Worm (Caenorhabditis elegans) whole organism, young adult: ENCODE data around the gene mdf-1.
A peak's percentile ranks its signal among the peaks of the same experiment; 100 is the strongest.

Source experiments
- B0336.3 ChIP-seq: fragments of 200-800 bp; sonication (Bioruptor generic); IDR thresholded peaks from 2 replicates; pipeline ENCODE4 v1.3.6; 2022; ENCODE audit warnings: missing genetic modification characterization, missing compliant biosample characterization
- F10E7.11 ChIP-seq: sonication (generic microtip); optimal IDR thresholded peaks from 2 replicates; lab custom pipeline; 2017; ENCODE audit warnings: mild to moderate bottlenecking, missing genetic modification characterization, moderate library complexity, missing compliant biosample characterization
- F52B5.7 ChIP-seq: sonication (generic microtip); optimal IDR thresholded peaks from 2 replicates; lab custom pipeline; 2016; ENCODE audit warnings: mild to moderate bottlenecking, missing genetic modification characterization, missing compliant biosample characterization
- F55B11.4 ChIP-seq: sonication (generic microtip); optimal IDR thresholded peaks from 2 replicates; lab custom pipeline; 2016; ENCODE audit warnings: missing compliant biosample characterization, missing genetic modification characterization, borderline replicate concordance; ENCODE audit not compliant: insufficient read depth
- F57C9.4 ChIP-seq: sonication (generic microtip); optimal IDR thresholded peaks from 2 replicates; lab custom pipeline; 2017; ENCODE audit warnings: mild to moderate bottlenecking, missing genetic modification characterization, missing compliant biosample characterization
- Y95B8A.8 ChIP-seq: fragments of 200-800 bp; sonication (Bioruptor generic); IDR thresholded peaks from 2 replicates; pipeline ENCODE4 v1.3.6; 2022; ENCODE audit warnings: missing genetic modification reagents, missing genetic modification characterization, missing compliant biosample characterization
- attf-6 ChIP-seq: fragments of 200-800 bp; sonication (Bioruptor generic); IDR thresholded peaks from 2 replicates; pipeline ENCODE4 v1.3.6; 2022; ENCODE audit warnings: missing genetic modification reagents, missing genetic modification characterization, missing compliant biosample characterization
- ccch-3 ChIP-seq: fragments of 200-800 bp; sonication (Bioruptor generic); optimal IDR thresholded peaks from 2 replicates; lab custom pipeline; 2018; ENCODE audit warnings: mild to moderate bottlenecking, missing genetic modification characterization, missing compliant biosample characterization
- ceh-100 ChIP-seq: fragments of 200-800 bp; sonication (Bioruptor generic); IDR thresholded peaks from 2 replicates; pipeline ENCODE4 v1.3.6; 2022; ENCODE audit warnings: missing genetic modification reagents, missing genetic modification characterization, missing compliant biosample characterization
- ceh-58 ChIP-seq: fragments of 200-800 bp; sonication (Bioruptor generic); IDR thresholded peaks from 2 replicates; pipeline ENCODE4 v1.3.6; 2022; ENCODE audit warnings: missing genetic modification characterization, missing compliant biosample characterization
- ceh-79 ChIP-seq: sonication (generic microtip); optimal IDR thresholded peaks from 2 replicates; lab custom pipeline; 2017; ENCODE audit warnings: mild to moderate bottlenecking, missing genetic modification characterization, missing compliant biosample characterization
- dox-1 ChIP-seq: fragments of 200-800 bp; sonication (Bioruptor generic); IDR thresholded peaks from 2 replicates; pipeline ENCODE4 v1.3.6; 2022; ENCODE audit warnings: missing genetic modification reagents, missing genetic modification characterization, missing compliant biosample characterization
- dpff-1 ChIP-seq: sonication (generic microtip); optimal IDR thresholded peaks from 2 replicates; lab custom pipeline; 2017; ENCODE audit warnings: mild to moderate bottlenecking, missing genetic modification characterization, missing compliant biosample characterization
- egrh-3 ChIP-seq: fragments of 200-800 bp; sonication (Bioruptor generic); IDR thresholded peaks from 2 replicates; pipeline ENCODE4 v1.3.6; 2022; ENCODE audit warnings: missing genetic modification reagents, missing genetic modification characterization, missing compliant biosample characterization
- ets-4 ChIP-seq: fragments of 200-800 bp; sonication (Bioruptor generic); optimal IDR thresholded peaks from 2 replicates; lab custom pipeline; 2018; ENCODE audit warnings: mild to moderate bottlenecking, missing genetic modification characterization, missing compliant biosample characterization
- him-1 ChIP-seq: sonication (generic microtip); optimal IDR thresholded peaks from 2 replicates; lab custom pipeline; 2016; ENCODE audit warnings: missing genotype, missing genetic modification reagents, missing genetic modification characterization, missing compliant biosample characterization
- hmg-1.2 ChIP-seq: fragments of 200-800 bp; sonication (Bioruptor generic); IDR thresholded peaks from 2 replicates; pipeline ENCODE4 v1.3.6; 2022; ENCODE audit warnings: missing genetic modification reagents, missing genetic modification characterization, missing compliant biosample characterization
- hrde-1 ChIP-seq: sonication (generic microtip); optimal IDR thresholded peaks from 2 replicates; lab custom pipeline; 2016; ENCODE audit warnings: missing genetic modification characterization, mild to moderate bottlenecking, missing compliant biosample characterization, moderate library complexity, missing genotype, missing genetic modification reagents, borderline replicate concordance
- lin-54 ChIP-seq: fragments of 200-800 bp; sonication (Bioruptor generic); optimal IDR thresholded peaks from 2 replicates; lab custom pipeline; 2018; ENCODE audit warnings: mild to moderate bottlenecking, missing genetic modification characterization, missing compliant biosample characterization
- lir-1 ChIP-seq: fragments of 200-800 bp; sonication (Bioruptor generic); conservative IDR thresholded peaks from 2 replicates; pipeline ENCODE4 v1.3.6; 2022; ENCODE audit warnings: missing genetic modification reagents, missing genetic modification characterization, missing compliant biosample characterization
- lsy-27 ChIP-seq: sonication (generic microtip); optimal IDR thresholded peaks from 2 replicates; lab custom pipeline; 2017; ENCODE audit warnings: missing genetic modification characterization, mild to moderate bottlenecking, missing compliant biosample characterization, antibody characterized with exemption, missing genotype, borderline replicate concordance; ENCODE audit not compliant: insufficient read depth
- madf-8 ChIP-seq: fragments of 200-800 bp; sonication (Bioruptor generic); conservative IDR thresholded peaks from 2 replicates; pipeline ENCODE4 v1.3.6; 2022; ENCODE audit warnings: missing genetic modification reagents, missing genetic modification characterization, missing compliant biosample characterization
- mes-4 ChIP-seq: sonication (generic microtip); optimal IDR thresholded peaks from 2 replicates; lab custom pipeline; 2016; ENCODE audit warnings: missing genotype, missing genetic modification characterization, missing compliant biosample characterization
- nfya-1 ChIP-seq: sonication (generic microtip); optimal IDR thresholded peaks from 2 replicates; lab custom pipeline; 2017; ENCODE audit warnings: antibody characterized with exemption, missing compliant biosample characterization, missing genetic modification characterization, borderline replicate concordance; ENCODE audit not compliant: insufficient read depth
- nhr-80 ChIP-seq: sonication (generic microtip); optimal IDR thresholded peaks from 2 replicates; lab custom pipeline; 2016; ENCODE audit warnings: missing genetic modification characterization, missing compliant biosample characterization
- repo-1 ChIP-seq: sonication (generic microtip); optimal IDR thresholded peaks from 2 replicates; lab custom pipeline; 2017; ENCODE audit warnings: mild to moderate bottlenecking, missing genetic modification characterization, missing compliant biosample characterization
- sdz-38 ChIP-seq: sonication (generic microtip); optimal IDR thresholded peaks from 2 replicates; lab custom pipeline; 2016; ENCODE audit warnings: missing genotype, missing genetic modification characterization, missing compliant biosample characterization
- snpc-4 ChIP-seq, 5 experiments: fragments of 150-350 bp in 1 of 5; sonication (generic microtip) in 4 of 5; optimal IDR thresholded peaks; 2 replicates each; lab custom pipeline; 2014 to 2018; ENCODE audit warnings: missing genetic modification characterization in 5 of 5, missing biosample characterization in 3 of 5, antibody characterized with exemption in 2 of 5, mild to moderate bottlenecking in 2 of 5, missing compliant biosample characterization in 2 of 5, missing genotype in 2 of 5, moderate library complexity in 2 of 5, missing genetic modification reagents in 1 of 5
- tbx-9 ChIP-seq: sonication (generic microtip); optimal IDR thresholded peaks from 2 replicates; lab custom pipeline; 2016; ENCODE audit warnings: borderline replicate concordance, missing genetic modification characterization, inconsistent platforms, missing compliant biosample characterization
- tlf-1 ChIP-seq: fragments of 200-800 bp; sonication (Bioruptor generic); optimal IDR thresholded peaks from 2 replicates; lab custom pipeline; 2018; ENCODE audit warnings: mild to moderate bottlenecking, missing genetic modification characterization, missing compliant biosample characterization
- xnd-1 ChIP-seq: sonication (generic microtip); optimal IDR thresholded peaks from 2 replicates; lab custom pipeline; 2016; ENCODE audit warnings: missing genotype, missing genetic modification reagents, missing genetic modification characterization, missing compliant biosample characterization

mdf-1 gene

DNA sequence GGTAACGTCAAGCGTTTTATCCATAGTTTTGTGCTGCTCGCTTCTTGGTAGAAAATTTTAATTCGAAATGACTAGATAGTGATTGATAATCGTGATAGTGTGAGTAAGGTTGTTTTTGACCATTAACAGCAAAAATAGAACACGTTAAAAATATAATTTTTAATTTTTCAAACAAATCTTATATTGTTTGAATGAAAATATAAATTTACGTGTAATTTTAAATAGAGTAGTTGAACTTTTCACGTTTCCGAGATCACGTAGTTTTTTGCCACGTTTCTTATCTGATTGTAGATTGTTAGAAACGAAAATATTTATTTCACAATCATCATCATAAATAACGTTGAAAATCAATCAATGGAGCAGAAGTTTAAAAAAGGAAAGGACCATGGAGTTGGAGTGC lies 12.5 kb downstream of the mdf-1 start, which contains the start of the genes C50F4.10 and pfk-1.2:
C50F4.10 (minus strand) TSS at position 101 of the 400 bp plus-strand sequence.
pfk-1.2 (plus strand) TSS at position 325 of the 400 bp plus-strand sequence.
- TF ChIP-seq tbx-9 (tag; lab: Kevin White, UChicago): no peak
- no peak for TF ChIP-seq B0336.3
- no peak for TF ChIP-seq F52B5.7 (tag; lab: Kevin White, UChicago)
- TF ChIP-seq dpff-1 (tag; lab: Kevin White, UChicago): no peak
- TF ChIP-seq mes-4 (tag; lab: Kevin White, UChicago): no peak
- TF ChIP-seq madf-8 (GFP tag; lab: Robert Waterston, UW): no peak
- TF ChIP-seq hmg-1.2 (GFP tag; lab: Robert Waterston, UW): no peak
- no peak for TF ChIP-seq F10E7.11 (tag; lab: Kevin White, UChicago)
- no peak for TF ChIP-seq lir-1 (GFP tag; lab: Robert Waterston, UW)
- TF ChIP-seq ceh-79 (tag; lab: Kevin White, UChicago): no peak

DNA sequence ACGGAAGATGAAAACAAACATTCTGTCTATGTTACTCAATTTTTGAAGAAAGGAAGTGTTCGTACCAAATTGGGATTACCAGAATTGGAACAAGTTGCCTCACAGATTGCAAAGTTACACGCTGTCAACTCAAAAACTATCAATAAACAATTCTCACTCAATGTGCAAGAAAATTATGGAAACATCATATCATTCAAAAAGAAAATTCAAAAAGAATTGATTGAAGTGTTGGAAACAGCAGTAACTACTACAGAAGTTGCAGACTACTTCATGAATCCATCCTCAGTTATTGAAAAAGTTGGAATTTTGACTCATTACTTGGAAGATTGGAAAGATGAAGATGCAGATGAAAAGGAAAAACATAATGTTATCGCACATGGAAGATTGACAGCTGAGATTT lies 16.0 kb downstream of the mdf-1 start:
- TF ChIP-seq xnd-1 (tag; lab: Kevin White, UChicago): no peak

DNA sequence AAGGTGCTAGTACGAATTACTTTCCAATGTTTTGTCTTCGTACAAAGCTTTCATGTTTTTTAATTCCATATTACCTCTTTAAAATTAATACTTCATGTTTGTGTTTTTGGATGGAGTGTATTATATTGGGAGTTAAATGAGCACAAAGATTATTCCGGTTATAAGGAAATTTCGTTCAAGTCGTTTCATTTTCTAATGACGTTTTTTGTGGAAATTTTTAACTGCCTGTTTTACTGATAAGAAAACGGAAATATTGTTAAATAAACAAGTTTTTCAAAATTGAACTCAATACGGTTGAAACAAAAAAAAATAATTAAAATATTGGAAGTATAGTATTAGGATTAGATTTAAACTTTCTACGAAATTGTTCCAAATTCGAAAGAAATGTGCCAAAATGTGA lies 16.7 kb downstream of the mdf-1 start:
- TF ChIP-seq dox-1 (GFP tag; lab: Robert Waterston, UW): no peak
- TF ChIP-seq nhr-80 (tag; lab: Kevin White, UChicago): peak; percentile 3

DNA sequence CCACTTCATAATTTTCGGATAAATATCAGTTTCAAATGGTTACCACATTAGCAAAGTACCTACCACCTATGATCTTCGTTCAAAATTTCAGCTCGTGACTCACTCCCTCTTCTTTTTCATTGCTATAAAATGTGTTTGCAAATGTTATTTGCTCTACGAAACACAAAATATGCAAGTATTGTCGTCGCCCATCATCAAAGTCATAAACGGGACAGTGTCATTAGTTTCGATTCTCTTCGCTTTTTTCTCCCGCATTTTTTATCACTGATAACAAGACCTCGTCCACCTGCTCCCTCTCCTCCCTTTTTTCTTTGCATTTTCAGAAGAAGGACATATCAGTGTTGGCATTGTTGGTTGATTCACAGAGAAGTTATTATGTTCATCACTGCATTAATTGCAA lies 17.6 kb downstream of the mdf-1 start, which contains the start of gene C50F4.1:
C50F4.1 (plus strand) TSS at position 324 of the 400 bp plus-strand sequence.
- TF ChIP-seq F55B11.4 (tag; lab: Kevin White, UChicago) (no peak), nhr-80 (tag; lab: Kevin White, UChicago) (peak; percentile 95), ets-4 (GFP tag; lab: Kevin White, UChicago) (peak; percentile 37)

DNA sequence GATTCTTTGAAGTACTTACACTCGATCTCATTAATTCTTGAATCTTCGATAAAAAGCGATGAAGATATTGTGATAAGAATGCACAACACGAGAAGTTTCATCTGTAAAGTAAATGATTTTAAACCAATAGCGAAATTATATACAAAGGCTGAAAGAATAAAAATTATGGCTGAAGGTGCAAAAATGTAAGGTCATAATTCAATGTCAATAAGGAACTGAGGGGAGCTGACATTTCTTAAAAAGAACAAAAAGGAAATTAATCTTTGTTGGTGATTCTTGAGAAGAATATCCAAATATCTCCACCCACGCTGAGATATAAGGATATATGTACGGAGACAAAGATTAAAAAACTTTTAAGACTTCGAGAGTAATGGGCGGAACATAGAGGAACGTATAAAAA lies 19.9 kb downstream of the mdf-1 start, which contains the start of gene C50F4.9:
C50F4.9 (minus strand) TSS at position 101 of the 400 bp plus-strand sequence.
- TF ChIP-seq tbx-9 (tag; lab: Kevin White, UChicago) (no peak), him-1 (tag; lab: Kevin White, UChicago) (no peak), F57C9.4 (no peak), lin-54 (GFP tag; lab: Kevin White, UChicago) (no peak), repo-1 (no peak), ceh-58 (no peak), Y95B8A.8 (GFP tag; lab: Robert Waterston, UW) (no peak), sdz-38 (tag; lab: Kevin White, UChicago) (no peak), lsy-27 (tag; lab: Kevin White, UChicago) (no peak)

DNA sequence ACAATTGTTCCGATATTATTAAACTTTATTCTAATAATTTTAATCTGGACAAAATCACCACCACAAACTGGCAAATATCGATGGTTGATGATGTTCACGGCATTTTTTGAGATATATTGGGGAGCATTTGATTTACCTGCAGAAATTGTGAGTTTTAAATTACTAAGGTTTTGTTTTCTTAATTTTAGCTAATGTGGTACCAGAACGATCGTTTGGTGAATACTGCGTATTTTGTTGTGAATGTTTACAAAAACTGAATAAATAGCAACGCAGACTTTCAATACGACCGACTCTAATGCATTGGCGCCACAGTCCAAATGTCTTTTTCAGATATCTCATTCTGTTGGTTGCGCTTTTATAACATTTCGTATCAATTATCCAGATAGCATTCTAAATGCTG lies 22.3 kb downstream of the mdf-1 start:
- TF ChIP-seq ceh-100 (GFP tag; lab: Robert Waterston, UW): no peak
- TF ChIP-seq ccch-3 (GFP tag; lab: Kevin White, UChicago): no peak
- TF ChIP-seq snpc-4 (GFP tag; optimal IDR thresholded peaks at IDR 0.05; lab: Kevin White, UChicago): no peak
- no peak for TF ChIP-seq snpc-4 (tag; optimal IDR thresholded peaks at IDR 0.05; lab: Kevin White, UChicago)
- TF ChIP-seq tlf-1: no peak
- TF ChIP-seq egrh-3 (GFP tag; lab: Robert Waterston, UW): no peak
- TF ChIP-seq hrde-1 (tag; lab: Kevin White, UChicago): no peak
- no peak for TF ChIP-seq attf-6
- no peak for TF ChIP-seq nfya-1 (tag; lab: Kevin White, UChicago)
